Worm (Caenorhabditis elegans) whole organism, L2 larva: Measurements from ENCODE around the gene str-207.

ENCODE experiments used
- ZK546.5 ChIP-seq: sonication (generic microtip); optimal IDR thresholded peaks from 2 replicates; lab custom pipeline; 2017; ENCODE audit warnings: missing biosample characterization, missing genetic modification characterization
- ama-1 ChIP-seq: fragments of 150-350 bp; optimal IDR thresholded peaks from 2 replicates; lab custom pipeline; 2018; ENCODE audit warnings: inconsistent platforms
- blmp-1 ChIP-seq: sonication (generic microtip); optimal IDR thresholded peaks from 2 replicates; lab custom pipeline; 2017; ENCODE audit warnings: missing genetic modification characterization, mild to moderate bottlenecking, missing compliant biosample characterization, antibody characterized with exemption, moderate library complexity; ENCODE audit not compliant: insufficient read depth
- dmd-4 ChIP-seq: sonication (generic microtip); optimal IDR thresholded peaks from 2 replicates; lab custom pipeline; 2017; ENCODE audit warnings: missing biosample characterization, missing genetic modification characterization
- mab-5 ChIP-seq: fragments of 150-350 bp; optimal IDR thresholded peaks from 2 replicates; lab custom pipeline; 2014; ENCODE audit warnings: missing biosample characterization, missing genetic modification characterization
- mdl-1 ChIP-seq, 2 experiments: fragments of 150-350 bp in 1 of 2; sonication (generic microtip) in 1 of 2; optimal IDR thresholded peaks; 2 replicates each; lab custom pipeline; 2017; ENCODE audit warnings: missing biosample characterization in 2 of 2, missing genetic modification characterization in 2 of 2
- skn-1 ChIP-seq: sonication (generic microtip); optimal IDR thresholded peaks from 2 replicates; lab custom pipeline; 2017; ENCODE audit warnings: missing biosample characterization, missing genetic modification characterization
- unc-39 ChIP-seq: fragments of 150-350 bp; optimal IDR thresholded peaks from 2 replicates; lab custom pipeline; 2014; ENCODE audit warnings: missing biosample characterization, missing genetic modification characterization

ce11 chrV:4908591-4908990 is 42.9 kb upstream of the str-207 start, which contains the start of gene ugt-13:
- TF ChIP-seq dmd-4 (no peak), unc-39 (tag; lab: Kevin White, UChicago) (no peak), mab-5 (tag; lab: Kevin White, UChicago) (no peak), ama-1 (no peak), blmp-1 (tag; lab: Kevin White, UChicago) (no peak), ZK546.5 (tag; lab: Kevin White, UChicago) (no peak), skn-1 (no peak), mdl-1 (tag; optimal IDR thresholded peaks at IDR 0.05; lab: Kevin White, UChicago) (no peak)
